Worm (Caenorhabditis elegans): ENCODE data around the gene lec-11.

ce11 chrIV:6542962-6543361 lies 47.0 kb downstream of the lec-11 start:
- TF ChIP-seq lin-39 (tag; optimal IDR thresholded peaks at IDR 0.05) (no peak), ama-1 (optimal IDR thresholded peaks at IDR 0.05) (no peak), unc-62 (GFP tag; optimal IDR thresholded peaks at IDR 0.05) (no peak), nhr-25 (tag; optimal IDR thresholded peaks at IDR 0.05) (no peak), nhr-237 (tag; optimal IDR thresholded peaks at IDR 0.05) (no peak)

All from whole organism, L2 larva.